Worm (Caenorhabditis elegans) whole organism, L4 larva: Measurements from ENCODE around the gene sre-5.

Experiments
- lin-13 ChIP-seq: fragments of 150-350 bp; optimal IDR thresholded peaks from 2 replicates; lab custom pipeline; 2014; ENCODE audit warnings: missing biosample characterization, missing genetic modification reagents, missing genetic modification characterization
- lin-38 ChIP-seq: fragments of 200-800 bp; sonication (Bioruptor generic); IDR thresholded peaks from 2 replicates; pipeline ENCODE4 v1.3.6; 2022; ENCODE audit warnings: missing genetic modification reagents, missing genetic modification characterization, missing compliant biosample characterization
- pha-4 ChIP-seq, 2 experiments: fragments of 150-350 bp in 1 of 2; fragments of 200-800 bp in 1 of 2; sonication (Bioruptor generic) in 1 of 2; IDR thresholded peaks in 1 of 2; optimal IDR thresholded peaks in 1 of 2; 2 replicates each; pipeline versions ENCODE4 v1.3.6 to Lab custom; 2014 to 2022; ENCODE audit warnings: missing genetic modification characterization in 2 of 2, missing genetic modification reagents in 2 of 2, missing biosample characterization in 1 of 2, missing compliant biosample characterization in 1 of 2

DNA sequence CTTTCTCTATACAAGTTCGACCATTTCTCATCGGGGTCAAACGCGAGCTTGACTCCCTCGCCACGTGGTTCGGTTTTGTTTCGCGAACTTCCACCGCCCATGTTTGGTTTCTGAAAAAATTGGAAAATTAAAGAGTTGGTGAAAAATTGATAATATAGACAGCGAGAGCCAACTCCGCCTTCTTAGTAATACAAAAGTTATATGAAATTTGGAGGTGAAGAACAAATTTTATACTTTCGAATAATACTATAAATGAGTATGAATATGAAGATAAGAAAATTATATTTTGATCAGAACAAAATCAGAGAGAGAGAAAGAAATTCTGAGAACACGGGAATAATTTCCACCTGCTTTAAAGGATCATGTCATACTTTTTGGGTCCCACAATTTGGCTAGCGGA is 7.7 kb upstream of the sre-5 start, which contains the start of gene osm-9:
- TF ChIP-seq lin-38 (GFP tag; lab: Robert Waterston, UW): no peak
- TF ChIP-seq lin-13: no peak
- no peak for TF ChIP-seq pha-4 (GFP tag; IDR thresholded peaks at IDR 0.05; lab: Robert Waterston, UW)
- TF ChIP-seq pha-4 (tag; optimal IDR thresholded peaks at IDR 0.05; lab: Kevin White, UChicago): no peak
